Fruit fly (Drosophila melanogaster) Kc167 (cell line): ENCODE data around the gene Gad1.

ENCODE experiments used
- Sin3A ChIP-seq: fragments of >200 bp; optimal IDR thresholded peaks from 2 replicates; lab custom pipeline; 2018; ENCODE audit warnings: missing external identifiers
- insv ChIP-seq: fragments of >200 bp; optimal IDR thresholded peaks from 3 replicates; lab custom pipeline; 2018; ENCODE audit warnings: missing external identifiers
- psq ChIP-seq: fragments of >200 bp; optimal IDR thresholded peaks from 2 replicates; lab custom pipeline; 2017; ENCODE audit warnings: missing external identifiers
- ttk ChIP-seq: sonication (Bioruptor generic); optimal IDR thresholded peaks from 2 replicates; lab custom pipeline; 2017; ENCODE audit warnings: missing external identifiers

dm6 chr3L:4087281-4087680, 1.3 kb downstream of the Gad1 start, which contains the start of gene CG14989:
- TF ChIP-seq ttk (lab: Kevin White, UChicago) (no peak), psq (lab: Kevin White, UChicago) (no peak), Sin3A (lab: Kevin White, UChicago) (no peak), insv (no peak)
